Fruit fly (Drosophila melanogaster): ENCODE data around the gene CG1965.

- TF ChIP-seq CG8478 (optimal IDR thresholded peaks at IDR 0.05), result no peak
- TF ChIP-seq CTCF (optimal IDR thresholded peaks at IDR 0.05), result no peak
Measured at dm6 chr3R:7085983-7086376, 18.8 kb downstream of the CG1965 start, which contains the start of gene Tailor.

Data from S2 (cell line).